Worm (Caenorhabditis elegans) whole organism, dauer: ENCODE measurements around the gene C49F5.6.

Experiments
- unc-62 ChIP-seq: sonication (generic microtip); optimal IDR thresholded peaks from 2 replicates; lab custom pipeline; 2017; ENCODE audit warnings: missing biosample characterization, missing genetic modification reagents, missing genetic modification characterization

The C49F5.6 gene

DNA sequence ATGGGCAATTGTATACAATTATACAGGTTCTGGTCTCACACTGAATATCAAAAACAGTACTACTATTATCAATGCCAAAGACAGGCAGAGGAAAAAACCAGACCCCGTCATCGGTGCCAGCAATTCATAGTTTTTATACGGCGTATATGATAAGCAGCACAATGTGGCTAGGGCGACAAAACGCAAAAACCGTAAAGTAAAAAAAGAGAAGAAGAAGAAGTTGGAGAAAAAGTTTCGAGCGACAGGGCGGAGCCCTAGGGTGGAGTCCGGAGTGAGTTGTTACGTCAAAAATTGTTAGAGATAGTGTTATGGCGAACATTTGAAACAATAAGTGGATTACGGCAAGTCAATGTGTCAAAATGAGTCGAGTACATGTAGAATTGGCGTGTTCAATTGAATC lies 13.5 kb downstream of the C49F5.6 start:
- no peak for TF ChIP-seq unc-62 (GFP tag; lab: Kevin White, UChicago)

DNA sequence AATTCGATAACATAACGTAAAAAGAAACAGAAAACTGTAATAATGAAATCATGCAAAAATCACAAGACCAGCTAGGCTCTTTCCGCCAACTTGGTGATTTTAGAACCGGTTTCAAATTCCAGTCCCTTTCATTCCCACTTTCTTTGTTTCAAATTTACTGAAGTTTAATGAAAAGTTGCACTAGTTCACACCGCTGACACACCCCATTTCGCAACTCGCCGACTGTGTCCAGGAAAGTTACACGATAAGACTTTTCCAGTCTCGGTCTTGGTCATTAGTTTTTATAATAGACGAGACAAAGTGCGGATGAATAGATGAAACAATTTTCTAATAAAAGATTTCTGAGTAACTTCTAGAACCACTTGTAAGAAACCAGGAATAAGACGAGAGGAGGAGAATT lies 15.9 kb downstream of the C49F5.6 start:
- TF ChIP-seq unc-62 (GFP tag; lab: Kevin White, UChicago) = no peak

DNA sequence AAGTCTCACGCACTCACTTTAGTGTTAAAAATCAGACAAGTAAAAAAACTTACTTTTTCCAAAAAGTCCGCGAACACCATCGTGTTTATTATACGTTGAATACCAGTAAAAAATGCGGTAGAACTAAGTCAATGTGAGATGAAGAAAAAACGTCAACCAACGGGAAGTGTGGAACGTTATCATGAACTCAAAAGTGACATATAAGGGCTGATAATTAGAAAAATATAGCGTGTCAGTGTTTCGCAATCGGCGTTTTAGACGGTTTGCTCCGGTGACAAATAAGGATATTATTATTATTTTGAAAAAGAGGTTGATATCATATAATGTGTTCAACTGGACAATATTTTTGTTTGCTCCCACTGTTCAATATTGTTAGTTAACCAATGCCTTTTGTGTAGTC lies 16.8 kb downstream of the C49F5.6 start:
- TF ChIP-seq unc-62 (GFP tag; lab: Kevin White, UChicago) = no peak

DNA sequence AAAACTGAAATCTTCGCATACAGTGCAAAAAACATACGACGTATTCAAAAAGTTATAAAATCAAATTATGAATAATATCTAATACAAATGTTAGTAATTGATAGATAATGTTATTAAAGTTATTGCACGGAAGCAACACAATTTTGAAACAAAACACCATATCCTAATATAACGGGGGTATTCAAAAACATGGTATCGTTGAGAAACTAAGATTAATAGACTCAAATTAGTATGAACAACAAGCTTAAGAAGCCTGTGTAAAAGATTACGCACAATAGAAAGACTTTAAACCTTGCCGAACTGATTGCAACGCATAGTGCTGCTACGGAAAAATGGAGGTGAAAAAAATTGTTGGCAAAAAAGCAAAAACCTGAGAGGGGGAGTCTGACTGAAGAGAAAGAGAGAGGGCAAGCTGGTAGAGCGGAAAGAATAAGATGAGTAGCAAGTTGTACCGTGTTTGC lies 17.4 kb downstream of the C49F5.6 start, which contains the start of gene sma-5:
sma-5 (minus strand) TSS at position 51 of the 461 bp plus-strand sequence.
- no peak for TF ChIP-seq unc-62 (GFP tag; lab: Kevin White, UChicago)

DNA sequence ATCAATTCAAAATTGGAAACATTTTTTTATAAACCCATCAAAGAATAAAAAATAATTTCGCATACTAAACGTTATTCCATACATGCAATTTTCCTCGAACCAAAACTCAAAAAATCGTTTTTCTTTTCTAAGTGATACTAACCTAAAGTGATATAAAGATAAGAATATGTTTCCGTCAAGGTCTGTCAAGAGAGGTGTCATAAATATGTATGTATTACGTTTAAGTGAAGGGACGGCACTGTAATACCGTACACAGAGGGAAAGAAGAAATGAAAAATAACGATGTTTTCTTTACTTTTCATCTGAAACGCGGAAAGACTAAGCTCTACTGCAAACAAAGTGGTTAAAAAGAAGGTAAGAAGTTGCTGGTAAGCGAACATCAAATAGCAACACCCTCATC lies 18.4 kb downstream of the C49F5.6 start:
- no peak for TF ChIP-seq unc-62 (GFP tag; lab: Kevin White, UChicago)

DNA sequence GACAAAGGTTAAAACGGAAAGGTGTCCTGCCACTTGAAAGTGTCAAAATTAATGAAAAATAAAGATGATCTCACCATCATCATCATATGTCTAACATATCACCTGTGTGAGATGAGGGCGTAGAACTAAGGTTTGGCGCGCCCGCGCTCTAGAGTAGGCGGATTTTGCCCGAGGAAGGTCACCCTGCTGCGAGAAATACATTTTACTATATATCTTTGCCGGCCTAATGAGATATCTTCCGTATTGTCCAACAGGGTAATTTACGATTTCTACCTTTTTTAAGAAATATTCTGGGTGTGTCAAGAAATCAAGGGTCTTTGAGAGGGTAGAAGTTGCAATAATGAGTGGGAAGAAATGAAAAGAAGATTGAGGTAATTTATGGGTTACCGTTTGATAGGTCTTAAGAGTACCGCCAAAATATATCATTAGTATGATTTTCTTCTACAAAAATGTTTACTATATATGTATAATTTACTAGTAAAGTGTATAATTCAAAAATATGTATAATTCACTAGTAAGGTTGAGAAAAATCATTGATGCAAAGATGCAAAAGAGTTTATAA lies 19.9 kb downstream of the C49F5.6 start:
- no peak for TF ChIP-seq unc-62 (GFP tag; lab: Kevin White, UChicago)

DNA sequence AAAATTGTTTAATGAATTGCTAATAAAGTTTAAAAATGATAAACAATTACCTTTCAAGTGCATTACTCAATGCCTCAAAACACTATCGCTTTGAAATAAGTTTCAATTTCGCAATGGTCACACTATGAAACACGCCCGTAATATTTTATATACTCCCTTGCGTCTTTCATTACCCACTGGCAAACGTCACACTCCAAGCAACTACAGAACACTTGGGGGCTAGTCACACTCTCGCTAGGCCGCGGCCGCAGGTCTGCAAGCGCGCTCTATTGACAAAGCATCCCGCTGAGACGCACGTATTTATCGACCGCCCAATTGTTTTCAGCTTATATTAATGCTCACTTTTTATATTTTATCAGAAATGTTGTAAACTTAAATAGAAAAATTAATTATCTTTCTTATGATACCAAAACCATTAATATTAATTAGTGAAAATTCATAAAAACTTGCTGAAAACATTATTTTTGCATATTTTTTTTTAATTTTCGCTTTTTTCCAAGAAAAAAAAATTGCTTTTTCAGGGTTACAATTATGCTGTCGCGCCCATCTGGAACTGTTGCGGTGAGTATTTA lies 29.9 kb downstream of the C49F5.6 start, which contains the start of the genes nmat-1 and ucr-2.1:
nmat-1 (minus strand) TSS at position 136 of the 572 bp plus-strand sequence.
ucr-2.1 (plus strand) TSS at position 522 of the 572 bp plus-strand sequence.
- TF ChIP-seq unc-62 (GFP tag; lab: Kevin White, UChicago) = no peak

DNA sequence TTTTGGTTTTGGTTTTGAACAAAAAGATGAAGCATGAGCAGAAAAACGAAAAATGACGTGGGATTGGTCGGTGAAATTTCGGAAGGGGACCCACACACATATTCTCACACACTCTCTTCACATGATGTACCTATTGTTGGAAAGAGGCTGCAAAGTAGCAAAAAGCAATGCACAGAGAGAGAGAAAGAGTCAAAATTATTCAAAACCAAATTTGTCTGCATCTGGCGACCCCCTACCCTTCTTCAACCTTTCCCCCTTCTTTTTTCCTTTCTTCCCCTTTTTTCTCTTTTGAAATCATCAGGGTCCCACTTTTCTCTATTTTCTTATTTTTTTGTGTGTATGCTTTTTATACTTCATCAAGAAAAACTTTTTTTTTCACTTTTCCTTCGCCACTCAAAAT lies 33.3 kb downstream of the C49F5.6 start:
- no peak for TF ChIP-seq unc-62 (GFP tag; lab: Kevin White, UChicago)

DNA sequence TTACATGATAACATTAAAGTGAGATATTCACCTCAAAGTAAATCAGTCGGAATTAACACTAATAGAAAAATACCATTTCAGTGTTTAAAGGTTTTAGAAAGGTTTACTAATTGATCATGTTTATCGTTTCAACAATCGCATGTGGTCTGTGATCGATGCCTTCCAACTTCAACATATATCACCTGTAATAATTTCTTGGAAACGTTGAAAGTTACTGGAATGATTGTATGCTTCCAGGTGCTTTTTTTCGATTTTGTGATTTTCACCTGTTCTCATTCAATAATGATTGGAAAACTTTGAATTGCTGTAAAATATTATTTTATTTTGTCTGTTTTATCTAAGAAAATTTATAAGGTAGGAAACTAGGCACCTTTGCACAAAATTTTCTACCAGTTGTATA lies 34.4 kb downstream of the C49F5.6 start:
- no peak for TF ChIP-seq unc-62 (GFP tag; lab: Kevin White, UChicago)

DNA sequence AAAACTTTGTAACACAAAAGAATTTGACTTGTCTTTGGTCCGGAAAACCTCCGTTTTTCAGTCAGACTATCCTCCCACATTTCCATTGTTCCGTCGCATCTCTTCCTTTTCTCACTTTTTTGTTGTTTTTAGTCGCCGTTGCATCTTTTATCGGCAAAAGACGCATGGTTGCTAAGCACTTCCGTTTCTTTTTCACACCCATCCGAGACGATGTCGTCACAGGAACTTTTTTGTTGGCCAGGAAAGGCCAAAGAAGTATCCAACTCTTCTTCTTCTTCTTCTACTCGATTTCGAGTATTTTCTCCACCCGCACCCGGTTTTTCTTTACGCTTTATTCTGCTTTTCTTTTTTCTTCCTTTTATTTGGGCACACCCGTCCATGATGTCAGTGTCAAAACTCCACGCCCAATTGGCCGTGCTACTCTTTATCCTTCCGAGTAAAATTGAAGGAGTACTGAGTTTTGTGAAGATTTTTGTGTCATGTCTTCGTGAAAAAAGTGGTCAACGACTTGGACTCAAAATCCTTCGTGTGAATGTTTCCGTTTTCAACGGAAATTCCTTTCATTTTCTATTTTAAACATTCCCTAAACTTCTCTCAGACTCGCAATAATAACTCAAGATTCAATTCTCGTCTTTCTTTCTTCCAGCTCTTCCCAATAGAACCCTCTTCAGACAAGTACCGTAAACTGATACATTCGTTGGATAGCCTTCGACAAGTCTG lies 37.1 kb downstream of the C49F5.6 start, which contains the start of gene B0198.2:
B0198.2 (plus strand) TSS at position 670 of the 720 bp plus-strand sequence.
- no peak for TF ChIP-seq unc-62 (GFP tag; lab: Kevin White, UChicago)

DNA sequence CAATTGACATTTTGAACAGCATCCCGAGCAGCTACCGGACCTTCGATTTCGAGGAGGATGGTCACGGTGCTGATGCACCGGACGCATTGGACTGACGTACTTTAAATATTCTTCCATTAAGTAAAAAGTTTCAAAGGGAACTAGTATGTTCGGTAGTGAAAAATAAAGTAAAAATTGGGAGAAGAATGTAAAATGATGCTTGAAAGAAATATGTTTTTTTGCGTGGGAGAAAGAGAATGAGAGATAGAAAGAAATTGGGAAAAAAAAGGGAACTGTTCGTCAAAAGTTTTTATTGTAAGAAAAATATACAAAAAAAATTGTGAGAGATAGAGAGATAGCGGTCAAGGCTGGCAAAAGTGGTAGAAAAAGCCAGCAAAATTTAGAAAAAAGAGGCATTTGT lies 45.8 kb downstream of the C49F5.6 start, which contains the start of gene tsp-20:
tsp-20 (minus strand) TSS at position 101 of the 400 bp plus-strand sequence.
- no peak for TF ChIP-seq unc-62 (GFP tag; lab: Kevin White, UChicago)

DNA sequence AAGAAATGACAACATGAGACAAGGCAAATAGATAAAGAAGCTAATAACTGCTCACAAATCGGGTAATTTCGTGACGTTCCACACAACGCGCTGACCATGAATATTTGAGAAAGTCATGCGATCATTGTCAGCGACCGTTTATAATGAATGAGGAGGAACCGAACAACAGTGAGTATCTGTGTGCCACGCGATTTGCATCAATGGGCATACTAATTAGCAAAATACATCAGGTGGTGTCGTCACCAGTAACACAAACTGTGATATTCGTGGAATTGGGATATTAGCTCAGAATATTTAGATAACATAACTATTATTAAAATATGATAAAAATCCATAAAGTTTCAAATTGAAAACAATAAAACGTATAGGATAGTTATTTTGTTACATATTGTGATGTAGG lies 46.5 kb downstream of the C49F5.6 start:
- TF ChIP-seq unc-62 (GFP tag; lab: Kevin White, UChicago) = no peak

DNA sequence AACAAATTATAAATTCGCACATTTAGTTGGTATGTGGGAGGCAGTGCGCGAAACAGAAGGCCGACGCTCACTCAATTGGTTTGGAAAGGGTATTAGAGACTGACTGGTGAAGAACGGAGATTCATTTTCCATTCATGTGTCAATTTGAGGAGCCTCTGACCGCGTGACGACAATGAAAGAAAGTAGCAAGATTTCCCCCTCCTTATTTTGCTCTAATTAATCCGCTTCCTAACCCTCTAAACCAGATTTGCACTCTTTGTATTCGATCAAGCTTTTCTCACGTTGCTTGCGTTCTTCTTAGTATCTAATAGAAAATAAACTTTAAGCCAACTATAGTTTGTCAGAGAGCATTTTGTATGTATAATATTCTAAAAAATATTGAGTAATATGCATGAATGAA lies 48.0 kb downstream of the C49F5.6 start:
- no peak for TF ChIP-seq unc-62 (GFP tag; lab: Kevin White, UChicago)

DNA sequence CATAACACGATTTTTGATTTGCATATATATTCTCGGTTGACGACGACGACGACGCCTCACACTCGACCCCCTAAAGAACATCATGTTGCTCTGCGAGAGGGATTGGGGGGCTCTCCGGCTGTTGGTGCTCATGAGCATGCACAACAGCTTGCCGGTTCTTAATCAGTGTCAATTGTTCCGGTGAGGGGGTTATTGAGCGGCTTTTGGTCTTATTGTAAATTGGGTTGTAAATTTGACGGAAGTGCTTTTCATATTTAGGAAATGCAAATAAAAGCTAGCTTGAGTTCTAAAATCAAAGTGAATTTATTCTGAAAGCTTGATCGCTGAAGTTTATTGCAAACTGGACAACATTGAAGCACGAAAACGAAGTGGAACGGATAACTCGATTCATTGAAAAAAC lies 49.9 kb downstream of the C49F5.6 start:
- no peak for TF ChIP-seq unc-62 (GFP tag; lab: Kevin White, UChicago)

DNA sequence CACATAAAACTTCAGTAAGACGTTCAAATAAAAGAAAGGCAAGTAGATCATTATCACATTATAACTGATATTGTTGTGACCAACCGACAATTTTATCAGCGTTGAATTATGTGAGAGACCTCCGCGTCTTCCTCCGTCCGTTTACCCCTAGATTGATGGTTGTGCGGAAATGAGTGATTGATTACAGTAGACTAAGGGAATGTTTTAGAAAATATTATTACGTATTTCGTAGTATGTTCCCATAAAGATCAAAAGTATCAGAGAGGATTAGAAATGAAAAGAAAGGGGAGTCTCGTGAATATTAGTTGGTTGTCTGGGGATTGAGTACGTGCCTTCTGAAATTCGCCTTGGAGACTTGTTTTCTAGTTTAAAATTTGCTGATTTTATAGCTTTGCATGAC lies 50.6 kb downstream of the C49F5.6 start:
- no peak for TF ChIP-seq unc-62 (GFP tag; lab: Kevin White, UChicago)
